Fruit fly (Drosophila melanogaster) Kc167 (cell line): ENCODE measurements around the gene ab.

Experiments used
- psq ChIP-seq: fragments of >200 bp; optimal IDR thresholded peaks from 2 replicates; lab custom pipeline; 2017; ENCODE audit warnings: missing external identifiers
- ttk ChIP-seq: sonication (Bioruptor generic); optimal IDR thresholded peaks from 2 replicates; lab custom pipeline; 2017; ENCODE audit warnings: missing external identifiers

- no peak for TF ChIP-seq psq (lab: Kevin White, UChicago)
- no peak for TF ChIP-seq ttk
These were observed 11.4 kb upstream of the ab start for dm6 chr2L:11199068-11199467.
